Worm (Caenorhabditis elegans) whole organism, late embryonic: ENCODE data around the gene clec-217.

ENCODE experiments used
- F13H6.1 ChIP-seq: sonication (generic microtip); optimal IDR thresholded peaks from 2 replicates; lab custom pipeline; 2016; ENCODE audit warnings: missing genetic modification characterization, missing compliant biosample characterization
- K09A11.1 ChIP-seq: sonication (generic microtip); optimal IDR thresholded peaks from 2 replicates; lab custom pipeline; 2017; ENCODE audit warnings: antibody characterized with exemption, mild to moderate bottlenecking, missing genetic modification characterization, missing compliant biosample characterization; ENCODE audit not compliant: insufficient read depth
- T23F11.4 ChIP-seq: fragments of 200-800 bp; sonication (Bioruptor generic); optimal IDR thresholded peaks from 2 replicates; lab custom pipeline; 2018; ENCODE audit warnings: mild to moderate bottlenecking, missing genetic modification characterization, missing compliant biosample characterization
- ahr-1 ChIP-seq: sonication (generic microtip); optimal IDR thresholded peaks from 2 replicates; lab custom pipeline; 2016; ENCODE audit warnings: missing genetic modification characterization, missing compliant biosample characterization
- ama-1 ChIP-seq: fragments of 150-350 bp; optimal IDR thresholded peaks from 2 replicates; lab custom pipeline; 2014
- ceh-48 ChIP-seq: sonication (generic microtip); optimal IDR thresholded peaks from 2 replicates; lab custom pipeline; 2016; ENCODE audit warnings: missing genetic modification characterization, inconsistent platforms, missing compliant biosample characterization
- dve-1 ChIP-seq: sonication (generic microtip); optimal IDR thresholded peaks from 2 replicates; lab custom pipeline; 2017; ENCODE audit warnings: antibody characterized with exemption, mild to moderate bottlenecking, missing genetic modification characterization, missing compliant biosample characterization
- ets-4 ChIP-seq: sonication (generic microtip); optimal IDR thresholded peaks from 2 replicates; lab custom pipeline; 2016; ENCODE audit warnings: missing genetic modification characterization, missing compliant biosample characterization
- mec-3 ChIP-seq: sonication (generic microtip); optimal IDR thresholded peaks from 2 replicates; lab custom pipeline; 2016; ENCODE audit warnings: borderline replicate concordance, missing genetic modification characterization, missing compliant biosample characterization
- nhr-11 ChIP-seq: fragments of 150-350 bp; optimal IDR thresholded peaks from 2 replicates; lab custom pipeline; 2014; ENCODE audit warnings: missing biosample characterization, missing genetic modification characterization
- pag-3 ChIP-seq: sonication (generic microtip); optimal IDR thresholded peaks from 2 replicates; lab custom pipeline; 2016; ENCODE audit warnings: missing compliant biosample characterization, missing genetic modification characterization, borderline replicate concordance
- pat-9 ChIP-seq: fragments of 200-800 bp; sonication (Bioruptor generic); optimal IDR thresholded peaks from 2 replicates; lab custom pipeline; 2018; ENCODE audit warnings: mild to moderate bottlenecking, missing genetic modification characterization, moderate library complexity, missing compliant biosample characterization
- pax-1 ChIP-seq: fragments of 150-350 bp; optimal IDR thresholded peaks from 2 replicates; lab custom pipeline; 2014; ENCODE audit warnings: missing biosample characterization, missing genetic modification characterization
- unc-42 ChIP-seq: sonication (generic microtip); optimal IDR thresholded peaks from 2 replicates; lab custom pipeline; 2016; ENCODE audit warnings: missing genotype, missing genetic modification characterization, missing compliant biosample characterization

DNA sequence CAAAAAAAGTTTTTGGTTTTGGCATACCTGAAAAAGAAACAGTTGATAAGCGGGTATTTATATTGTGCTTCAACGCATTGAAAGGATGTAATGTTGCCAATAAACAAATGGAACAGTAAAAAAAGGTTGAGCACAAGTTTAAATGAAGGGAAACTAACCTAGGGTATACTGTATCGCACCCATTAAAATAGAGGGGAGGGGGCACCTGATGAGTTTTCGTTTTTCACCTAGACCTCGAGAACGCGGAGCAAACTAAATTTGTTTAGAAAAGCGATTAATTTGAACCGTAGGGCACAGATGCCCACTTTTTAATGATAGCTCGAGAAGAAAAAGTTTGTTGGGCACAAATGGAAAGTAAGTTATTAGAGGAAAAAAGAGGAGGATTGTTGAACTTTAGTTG lies 25.6 kb downstream of the clec-217 start, which contains the start of gene ncx-10:
- TF ChIP-seq ets-4 (tag; lab: Kevin White, UChicago): no peak
- no peak for TF ChIP-seq pat-9 (tag; lab: Kevin White, UChicago)
- no peak for TF ChIP-seq mec-3
- no peak for TF ChIP-seq pag-3 (tag; lab: Kevin White, UChicago)
- TF ChIP-seq unc-42: no peak
- TF ChIP-seq ahr-1 (tag; lab: Kevin White, UChicago): no peak
- no peak for TF ChIP-seq pax-1 (tag; lab: Kevin White, UChicago)
- TF ChIP-seq ceh-48 (tag; lab: Kevin White, UChicago): no peak
- TF ChIP-seq K09A11.1 (tag; lab: Kevin White, UChicago): no peak
- TF ChIP-seq F13H6.1 (tag; lab: Kevin White, UChicago): no peak
- TF ChIP-seq dve-1 (tag; lab: Kevin White, UChicago): no peak
- no peak for TF ChIP-seq nhr-11 (tag; lab: Kevin White, UChicago)
- TF ChIP-seq ama-1 (lab: Kevin White, UChicago): no peak
- no peak for TF ChIP-seq T23F11.4 (GFP tag; lab: Kevin White, UChicago)
